Fruit fly (Drosophila melanogaster) whole organism, embryonic: ENCODE data around the gene Tnpo-SR.

ENCODE experiments used
- ATbp ChIP-seq: fragments of 200-800 bp; sonication (Bioruptor generic); optimal IDR thresholded peaks from 2 replicates; lab custom pipeline; 2017; ENCODE audit warnings: missing biosample characterization, mild to moderate bottlenecking, missing genetic modification characterization, missing genetic modification reagents
- Aef1 ChIP-seq: fragments of 200-800 bp; sonication (Bioruptor generic); IDR thresholded peaks from 3 replicates; pipeline ENCODE4 v1.3.6; 2022; ENCODE audit warnings: missing biosample characterization, missing genetic modification characterization
- Atf6 ChIP-seq: fragments of 200-800 bp; sonication (Bioruptor generic); IDR thresholded peaks from 2 replicates; pipeline ENCODE4 v1.3.6; 2022; ENCODE audit warnings: missing biosample characterization, missing genetic modification characterization
- CG10462 ChIP-seq: fragments of 200-800 bp; sonication (Bioruptor generic); optimal IDR thresholded peaks from 2 replicates; lab custom pipeline; 2016; ENCODE audit warnings: missing biosample characterization, missing genetic modification characterization
- CG10959 ChIP-seq: fragments of 200-800 bp; sonication (Bioruptor generic); IDR thresholded peaks from 2 replicates; pipeline ENCODE4 v1.3.6; 2022; ENCODE audit warnings: missing biosample characterization, missing genetic modification characterization
- CG11456 ChIP-seq: fragments of 200-800 bp; sonication (Bioruptor generic); IDR thresholded peaks from 3 replicates; pipeline ENCODE4 v1.3.6; 2022; ENCODE audit warnings: missing biosample characterization, missing genetic modification characterization
- CG12155 ChIP-seq: fragments of 200-800 bp; sonication (Bioruptor generic); optimal IDR thresholded peaks from 3 replicates; lab custom pipeline; 2016; ENCODE audit warnings: missing biosample characterization, missing genetic modification characterization
- CG12236 ChIP-seq: fragments of 200-800 bp; sonication (Bioruptor generic); optimal IDR thresholded peaks from 2 replicates; lab custom pipeline; 2016; ENCODE audit warnings: missing biosample characterization, missing genetic modification characterization
- CG13424 ChIP-seq: fragments of 200-800 bp; sonication (Bioruptor generic); optimal IDR thresholded peaks from 2 replicates; lab custom pipeline; 2019; ENCODE audit warnings: missing biosample characterization, mild to moderate bottlenecking, missing genetic modification characterization, moderate library complexity
- CG14441 ChIP-seq: fragments of 200-800 bp; sonication (Bioruptor generic); IDR thresholded peaks from 2 replicates; pipeline ENCODE4 v1.3.6; 2022; ENCODE audit warnings: missing biosample characterization, missing genetic modification characterization
- CG16815 ChIP-seq: fragments of 200-800 bp; sonication (Bioruptor generic); optimal IDR thresholded peaks from 3 replicates; lab custom pipeline; 2017; ENCODE audit warnings: missing biosample characterization, mild to moderate bottlenecking, missing genetic modification characterization
- CG17612 ChIP-seq: fragments of 200-800 bp; sonication (Bioruptor generic); IDR thresholded peaks from 2 replicates; pipeline ENCODE4 v1.3.6; 2022; ENCODE audit warnings: missing biosample characterization, missing genetic modification characterization
- CG3281 ChIP-seq: fragments of 200-800 bp; sonication (Bioruptor generic); optimal IDR thresholded peaks from 3 replicates; lab custom pipeline; 2017; ENCODE audit warnings: missing biosample characterization, mild to moderate bottlenecking, missing genetic modification characterization
- CG34224 ChIP-seq: fragments of 200-800 bp; sonication (Bioruptor generic); IDR thresholded peaks from 3 replicates; pipeline ENCODE4 v1.3.6; 2022; ENCODE audit warnings: missing biosample characterization, missing genetic modification characterization; ENCODE audit not compliant: partially characterized antibody
- CG34376 ChIP-seq: fragments of 200-800 bp; sonication (Bioruptor generic); optimal IDR thresholded peaks from 2 replicates; lab custom pipeline; 2018; ENCODE audit warnings: missing biosample characterization, mild to moderate bottlenecking, missing genetic modification characterization
- CG4854 ChIP-seq: fragments of 200-800 bp; sonication (Bioruptor generic); optimal IDR thresholded peaks from 2 replicates; lab custom pipeline; 2016; ENCODE audit warnings: missing biosample characterization, missing genetic modification characterization, inconsistent platforms
- CG5180 ChIP-seq: fragments of 200-800 bp; sonication (Bioruptor generic); optimal IDR thresholded peaks from 3 replicates; lab custom pipeline; 2017; ENCODE audit warnings: missing biosample characterization, missing genetic modification characterization, mild to moderate bottlenecking, moderate library complexity, missing genetic modification reagents
- CG8089 ChIP-seq: fragments of 200-800 bp; sonication (Bioruptor generic); optimal IDR thresholded peaks from 3 replicates; lab custom pipeline; 2016; ENCODE audit warnings: missing biosample characterization, missing genetic modification characterization
- CG9609 ChIP-seq: fragments of 200-800 bp; sonication (Bioruptor generic); optimal IDR thresholded peaks from 3 replicates; lab custom pipeline; 2016; ENCODE audit warnings: missing biosample characterization, missing genetic modification characterization
- CoRest ChIP-seq: fragments of 200-800 bp; sonication (Bioruptor generic); optimal IDR thresholded peaks from 3 replicates; lab custom pipeline; 2018; ENCODE audit warnings: missing biosample characterization, mild to moderate bottlenecking, missing genetic modification characterization, moderate library complexity
- CrebB ChIP-seq: fragments of 200-800 bp; sonication (Bioruptor generic); optimal IDR thresholded peaks from 3 replicates; lab custom pipeline; 2018; ENCODE audit warnings: missing biosample characterization, mild to moderate bottlenecking, missing genetic modification characterization
- Doc2 ChIP-seq: fragments of 200-800 bp; sonication (Bioruptor generic); IDR thresholded peaks from 2 replicates; pipeline ENCODE4 v1.3.6; 2022; ENCODE audit warnings: missing biosample characterization, missing genetic modification characterization
- GATAe ChIP-seq: fragments of 200-800 bp; sonication (Bioruptor generic); conservative IDR thresholded peaks from 2 replicates; pipeline ENCODE4 v1.3.6; 2022; ENCODE audit warnings: missing biosample characterization, missing genetic modification characterization
- MTF-1 ChIP-seq: fragments of 200-800 bp; sonication (Bioruptor generic); optimal IDR thresholded peaks from 2 replicates; lab custom pipeline; 2018; ENCODE audit warnings: missing biosample characterization, mild to moderate bottlenecking, missing genetic modification characterization, borderline replicate concordance
- Opbp ChIP-seq: fragments of 200-800 bp; sonication (Bioruptor generic); IDR thresholded peaks from 3 replicates; pipeline ENCODE4 v1.3.6; 2022; ENCODE audit warnings: missing biosample characterization, missing genetic modification characterization; ENCODE audit not compliant: partially characterized antibody
- Sox100B ChIP-seq: fragments of 200-800 bp; sonication (Bioruptor generic); optimal IDR thresholded peaks from 3 replicates; lab custom pipeline; 2018; ENCODE audit warnings: missing biosample characterization, mild to moderate bottlenecking, missing genetic modification characterization
- Xrp1 ChIP-seq: fragments of 200-800 bp; sonication (Bioruptor generic); IDR thresholded peaks from 2 replicates; pipeline ENCODE4 v1.3.6; 2022; ENCODE audit warnings: missing biosample characterization, missing genetic modification characterization
- az2 ChIP-seq: fragments of 200-800 bp; sonication (Bioruptor generic); optimal IDR thresholded peaks from 3 replicates; lab custom pipeline; 2016; ENCODE audit warnings: missing biosample characterization, missing genetic modification characterization
- bab2 ChIP-seq: fragments of 200-800 bp; sonication (Bioruptor generic); optimal IDR thresholded peaks from 2 replicates; lab custom pipeline; 2016; ENCODE audit warnings: missing biosample characterization, missing genetic modification characterization
- btn ChIP-seq: fragments of 200-800 bp; sonication (Bioruptor generic); optimal IDR thresholded peaks from 2 replicates; lab custom pipeline; 2016; ENCODE audit warnings: missing biosample characterization, missing genetic modification characterization
- chm ChIP-seq: fragments of 200-800 bp; sonication (Bioruptor generic); IDR thresholded peaks from 2 replicates; pipeline ENCODE4 v1.3.6; 2022; ENCODE audit warnings: missing biosample characterization, missing genetic modification characterization
- danr ChIP-seq: fragments of 200-800 bp; sonication (Bioruptor generic); IDR thresholded peaks from 2 replicates; pipeline ENCODE4 v1.3.6; 2022; ENCODE audit warnings: missing biosample characterization, missing genetic modification characterization
- dati ChIP-seq: fragments of 200-800 bp; sonication (Bioruptor generic); IDR thresholded peaks from 2 replicates; pipeline ENCODE4 v1.3.6; 2022; ENCODE audit warnings: missing biosample characterization, missing genetic modification characterization
- dpn ChIP-seq, 2 experiments: fragments of 200-800 bp; sonication (Bioruptor generic); optimal IDR thresholded peaks; 3 replicates each; lab custom pipeline; 2016; ENCODE audit warnings: missing biosample characterization in 2 of 2, missing genetic modification characterization in 2 of 2
- eyg ChIP-seq: fragments of 200-800 bp; sonication (Bioruptor generic); optimal IDR thresholded peaks from 3 replicates; lab custom pipeline; 2016; ENCODE audit warnings: missing biosample characterization, missing genetic modification characterization
- ham ChIP-seq: fragments of 200-800 bp; sonication (Bioruptor generic); IDR thresholded peaks from 2 replicates; pipeline ENCODE4 v1.3.6; 2022; ENCODE audit warnings: missing biosample characterization, missing genetic modification characterization
- insv ChIP-seq, 2 experiments: fragments of 200-800 bp; sonication (Bioruptor generic); optimal IDR thresholded peaks; 3 replicates each; lab custom pipeline; 2016 to 2018; ENCODE audit warnings: missing biosample characterization in 2 of 2, missing genetic modification characterization in 2 of 2
- knrl ChIP-seq: fragments of 200-800 bp; sonication (Bioruptor generic); IDR thresholded peaks from 3 replicates; pipeline ENCODE4 v1.3.6; 2022; ENCODE audit warnings: missing biosample characterization, missing genetic modification characterization; ENCODE audit not compliant: partially characterized antibody
- lilli ChIP-seq: fragments of 200-800 bp; sonication (Bioruptor generic); optimal IDR thresholded peaks from 3 replicates; lab custom pipeline; 2016; ENCODE audit warnings: missing biosample characterization, missing genetic modification characterization
- nerfin-2 ChIP-seq: fragments of 200-800 bp; sonication (Bioruptor generic); IDR thresholded peaks from 2 replicates; pipeline ENCODE4 v1.3.6; 2022; ENCODE audit warnings: missing biosample characterization, missing genetic modification characterization; ENCODE audit not compliant: partially characterized antibody
- oc ChIP-seq: fragments of 200-800 bp; sonication (Bioruptor generic); optimal IDR thresholded peaks from 2 replicates; lab custom pipeline; 2018; ENCODE audit warnings: missing biosample characterization, mild to moderate bottlenecking, missing genetic modification characterization, moderate library complexity
- org-1 ChIP-seq: fragments of 200-800 bp; sonication (Bioruptor generic); optimal IDR thresholded peaks from 2 replicates; lab custom pipeline; 2017; ENCODE audit warnings: missing biosample characterization, missing genetic modification characterization
- ranshi ChIP-seq: fragments of 200-800 bp; sonication (Bioruptor generic); IDR thresholded peaks from 2 replicates; pipeline ENCODE4 v1.3.6; 2022; ENCODE audit warnings: missing biosample characterization, missing genetic modification characterization
- schlank ChIP-seq: fragments of 200-800 bp; sonication (Bioruptor generic); optimal IDR thresholded peaks from 2 replicates; lab custom pipeline; 2018; ENCODE audit warnings: missing biosample characterization, mild to moderate bottlenecking, missing genetic modification characterization
- tll ChIP-seq, 2 experiments: fragments of 200-800 bp in 1 of 2; fragments of >200 bp in 1 of 2; sonication (Bioruptor generic) in 1 of 2; optimal IDR thresholded peaks; 2 replicates each; lab custom pipeline; 2017 to 2019; ENCODE audit warnings: missing biosample characterization in 2 of 2, missing genetic modification characterization in 2 of 2, mild to moderate bottlenecking in 1 of 2, moderate library complexity in 1 of 2
- unc-4 ChIP-seq: fragments of 200-800 bp; sonication (Bioruptor generic); IDR thresholded peaks from 2 replicates; pipeline ENCODE4 v1.3.6; 2022; ENCODE audit warnings: missing biosample characterization, missing genetic modification characterization; ENCODE audit not compliant: partially characterized antibody
- vnd ChIP-seq: fragments of 200-800 bp; sonication (Bioruptor generic); IDR thresholded peaks from 3 replicates; pipeline ENCODE4 v1.3.6; 2022; ENCODE audit warnings: missing biosample characterization, missing genetic modification characterization; ENCODE audit not compliant: partially characterized antibody
- zfh1 ChIP-seq: fragments of 200-800 bp; sonication (Bioruptor generic); IDR thresholded peaks from 3 replicates; pipeline ENCODE4 v1.3.6; 2022; ENCODE audit warnings: missing biosample characterization, missing genetic modification characterization

Tnpo-SR gene

DNA sequence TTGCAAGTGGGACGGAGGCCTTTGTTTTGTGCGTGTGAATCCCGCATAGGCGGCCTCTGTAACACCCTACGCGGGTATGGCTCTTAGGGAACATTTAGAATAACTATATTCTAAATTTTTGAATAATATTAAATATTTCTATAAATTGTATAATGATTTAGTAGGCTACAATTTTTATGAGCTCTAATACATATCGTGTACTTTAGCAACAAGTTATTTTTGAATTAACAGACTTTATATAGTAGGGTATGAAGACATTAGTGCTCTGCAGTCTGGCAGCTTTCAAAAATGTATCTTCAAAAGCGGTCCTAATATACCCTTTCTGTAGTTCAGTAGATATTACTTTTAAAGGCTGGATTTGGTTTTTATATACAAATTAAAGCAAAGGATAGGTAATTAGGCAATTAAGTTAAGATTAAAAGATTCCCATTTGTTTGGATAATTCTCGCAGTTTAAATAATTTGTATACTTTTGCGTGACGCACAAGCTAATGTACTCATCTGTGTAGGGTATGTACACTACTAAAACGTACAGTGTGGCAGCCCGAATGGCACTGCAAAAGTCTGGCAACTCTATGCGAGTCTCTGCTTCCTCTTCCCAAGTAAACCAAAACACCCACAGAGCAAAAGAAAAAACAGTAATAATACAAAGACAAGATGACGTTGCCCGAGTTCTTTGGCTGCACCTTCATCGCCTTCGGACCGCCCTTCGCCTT is 6.1 kb downstream of the Tnpo-SR start, which contains the start of the genes Snx21 and aph-1 (continued):
- TF ChIP-seq ranshi (GFP tag; lab: Robert Waterston, UW), result peak; percentile 89
- peak; percentile 93 for TF ChIP-seq Sox100B (GFP tag; lab: Kevin White, UChicago)
- TF ChIP-seq CG4854 (GFP tag; lab: Kevin White, UChicago), result peak; percentile 72
- TF ChIP-seq knrl, result no peak
- TF ChIP-seq CG5180, result peak; percentile 74
- peak; percentile 81 for TF ChIP-seq CG8089 (GFP tag; lab: Kevin White, UChicago)
- peak; percentile 63; the same call in 1 of the 2 replicates for TF ChIP-seq chm (GFP tag; lab: Robert Waterston, UW)
- peak; percentile 89 for TF ChIP-seq bab2 (GFP tag; lab: Kevin White, UChicago)
- TF ChIP-seq eyg (GFP tag; lab: Kevin White, UChicago), result peak; percentile 78
- peak; percentile 80 for TF ChIP-seq CrebB (tag; lab: Kevin White, UChicago)
- TF ChIP-seq CG34376 (GFP tag; lab: Kevin White, UChicago), result peak; percentile 82
- peak; percentile 88 for TF ChIP-seq CG11456 (GFP tag; lab: Robert Waterston, UW)
- TF ChIP-seq danr (GFP tag; lab: Robert Waterston, UW), result peak; percentile 83
- peak; percentile 81 for TF ChIP-seq CG10959 (GFP tag; lab: Robert Waterston, UW)
- peak; percentile 50 for TF ChIP-seq MTF-1 (GFP tag; lab: Kevin White, UChicago)
- TF ChIP-seq tll (GFP tag; optimal IDR thresholded peaks at IDR 0.05; lab: Kevin White, UChicago), result peak in 1 of 2 experiments; percentile 64
- TF ChIP-seq org-1 (GFP tag; lab: Kevin White, UChicago), result peak; percentile 86
- TF ChIP-seq nerfin-2 (GFP tag; lab: Robert Waterston, UW), result no peak
- peak; percentile 84 for TF ChIP-seq CG14441 (GFP tag; lab: Robert Waterston, UW)
- no peak for TF ChIP-seq unc-4 (GFP tag; lab: Robert Waterston, UW)
- TF ChIP-seq GATAe (GFP tag; lab: Robert Waterston, UW), result peak; percentile 80
- peak; percentile 88 for TF ChIP-seq CG9609 (GFP tag; lab: Kevin White, UChicago)
- TF ChIP-seq vnd (GFP tag; lab: Robert Waterston, UW), result no peak
- TF ChIP-seq Atf6 (GFP tag; lab: Robert Waterston, UW), result peak; percentile 89
- peak; percentile 67 for TF ChIP-seq ham (GFP tag; lab: Robert Waterston, UW)
- peak; percentile 88 for TF ChIP-seq ATbp (GFP tag; lab: Kevin White, UChicago)
- peak; percentile 94 for TF ChIP-seq CG13424
- TF ChIP-seq CG12155 (GFP tag; lab: Kevin White, UChicago), result peak; percentile 84
- peak; percentile 92 for TF ChIP-seq lilli (GFP tag; lab: Kevin White, UChicago)
- TF ChIP-seq CG12236 (GFP tag; lab: Kevin White, UChicago), result peak; percentile 54
- TF ChIP-seq CoRest (tag; lab: Kevin White, UChicago), result peak; percentile 95
- peak; percentile 94 for TF ChIP-seq Xrp1
- TF ChIP-seq btn (GFP tag; lab: Kevin White, UChicago), result peak; percentile 60
- TF ChIP-seq Aef1 (GFP tag; lab: Robert Waterston, UW), result peak; percentile 88
- TF ChIP-seq CG34224 (GFP tag; lab: Robert Waterston, UW), result no peak
- TF ChIP-seq schlank (tag; lab: Kevin White, UChicago), result peak; percentile 63
- peak; percentile 60; the same call in 1 of the 2 replicates for TF ChIP-seq CG17612
- no peak for TF ChIP-seq Opbp (GFP tag; lab: Robert Waterston, UW)
- peak; percentile 90 for TF ChIP-seq CG16815 (GFP tag; lab: Kevin White, UChicago)
- TF ChIP-seq Doc2 (GFP tag; lab: Robert Waterston, UW), result 0 out of 2 replicates have a peak, but pooled peaks have one; percentile 47
- TF ChIP-seq oc, result peak; percentile 87
- peak; percentile 78 for TF ChIP-seq CG10462
- peak; percentile 93 for TF ChIP-seq CG3281 (GFP tag; lab: Kevin White, UChicago)
- peak; percentile 86 for TF ChIP-seq zfh1
- TF ChIP-seq az2 (GFP tag; lab: Kevin White, UChicago), result peak; percentile 93
- peak; percentile 88 to 92 for TF ChIP-seq dpn (GFP tag; optimal IDR thresholded peaks at IDR 0.05; lab: Kevin White, UChicago)
- no peak; the same call in 1 of the 2 replicates for TF ChIP-seq dati (GFP tag; lab: Robert Waterston, UW)
- peak in 1 of 2 experiments; percentile 68 for TF ChIP-seq insv (GFP tag; optimal IDR thresholded peaks at IDR 0.05; lab: Kevin White, UChicago)
